Fruit fly (Drosophila melanogaster) whole organism, embryonic: ENCODE data around the gene dgt2.

Experiments
- CG11093 ChIP-seq: fragments of 200-800 bp; sonication (Bioruptor generic); IDR thresholded peaks from 3 replicates; pipeline ENCODE4 v1.3.6; 2022; ENCODE audit warnings: missing biosample characterization, missing genetic modification characterization
- CG1233 ChIP-seq: fragments of 200-800 bp; sonication (Bioruptor generic); optimal IDR thresholded peaks from 4 replicates; lab custom pipeline; 2018; ENCODE audit warnings: missing biosample characterization, mild to moderate bottlenecking, missing genetic modification characterization
- CG4617 ChIP-seq: fragments of 200-800 bp; sonication (Bioruptor generic); optimal IDR thresholded peaks from 3 replicates; lab custom pipeline; 2016; ENCODE audit warnings: missing biosample characterization, missing genetic modification characterization, borderline replicate concordance
- Hand ChIP-seq: fragments of 200-800 bp; sonication (Bioruptor generic); optimal IDR thresholded peaks from 2 replicates; lab custom pipeline; 2017; ENCODE audit warnings: mild to moderate bottlenecking, missing biosample characterization, missing genetic modification reagents, missing genetic modification characterization
- Lhr ChIP-seq: fragments of 200-800 bp; sonication (Bioruptor generic); optimal IDR thresholded peaks from 3 replicates; lab custom pipeline; 2017; ENCODE audit warnings: mild to moderate bottlenecking, missing biosample characterization, missing genetic modification reagents, missing genetic modification characterization
- NC2β ChIP-seq: fragments of 200-800 bp; sonication (Bioruptor generic); optimal IDR thresholded peaks from 2 replicates; lab custom pipeline; 2016; ENCODE audit warnings: missing biosample characterization, missing genetic modification characterization
- Rx ChIP-seq: fragments of 200-800 bp; sonication (Bioruptor generic); IDR thresholded peaks from 2 replicates; pipeline ENCODE4 v1.3.6; 2022; ENCODE audit warnings: missing biosample characterization, missing genetic modification characterization

- TF ChIP-seq Rx (GFP tag; lab: Robert Waterston, UW) (no peak), CG4617 (no peak), CG1233 (GFP tag; lab: Kevin White, UChicago) (no peak), NC2β (GFP tag; lab: Kevin White, UChicago) (no peak), Hand (GFP tag; lab: Kevin White, UChicago) (no peak), CG11093 (no peak), Lhr (GFP tag; lab: Kevin White, UChicago) (no peak)
Observed at dm6 chr2L:12029594-12030197, 40.0 kb downstream of the dgt2 start.
